Worm (Caenorhabditis elegans) whole organism, L4 larva: Measurements from ENCODE around the gene T16D1.1.

Experiments
- ZK546.5 ChIP-seq, 2 experiments: sonication (generic microtip); optimal IDR thresholded peaks; 2 replicates each; lab custom pipeline; 2017; ENCODE audit warnings: missing biosample characterization in 2 of 2, missing genetic modification characterization in 2 of 2
- ceh-44 ChIP-seq: fragments of 200-800 bp; sonication (Bioruptor generic); IDR thresholded peaks from 2 replicates; pipeline ENCODE4 v1.3.6; 2022; ENCODE audit warnings: missing genetic modification reagents, missing genetic modification characterization, missing compliant biosample characterization
- daf-12 ChIP-seq: fragments of 150-350 bp; optimal IDR thresholded peaks from 2 replicates; lab custom pipeline; 2014; ENCODE audit warnings: missing biosample characterization, missing genetic modification reagents, missing genetic modification characterization
- fos-1 ChIP-seq: fragments of 150-350 bp; optimal IDR thresholded peaks from 2 replicates; lab custom pipeline; 2014; ENCODE audit warnings: missing biosample characterization, missing genetic modification characterization
- lim-7 ChIP-seq: fragments of 200-800 bp; sonication (Bioruptor generic); IDR thresholded peaks from 2 replicates; pipeline ENCODE4 v1.3.6; 2022; ENCODE audit warnings: missing genetic modification characterization, missing compliant biosample characterization
- lin-13 ChIP-seq: fragments of 150-350 bp; optimal IDR thresholded peaks from 2 replicates; lab custom pipeline; 2014; ENCODE audit warnings: missing biosample characterization, missing genetic modification reagents, missing genetic modification characterization
- lin-39 ChIP-seq: fragments of 150-350 bp; optimal IDR thresholded peaks from 2 replicates; lab custom pipeline; 2014; ENCODE audit warnings: missing biosample characterization, missing genetic modification reagents, missing genetic modification characterization
- lir-3 ChIP-seq: sonication (generic microtip); optimal IDR thresholded peaks from 2 replicates; lab custom pipeline; 2016; ENCODE audit warnings: mild to moderate bottlenecking, missing genetic modification characterization, missing compliant biosample characterization
- mes-2 ChIP-seq: sonication (generic microtip); optimal IDR thresholded peaks from 2 replicates; lab custom pipeline; 2016; ENCODE audit warnings: missing genotype, mild to moderate bottlenecking, missing genetic modification characterization, missing compliant biosample characterization; ENCODE audit not compliant: poor library complexity, severe bottlenecking
- nhr-237 ChIP-seq: sonication (generic microtip); optimal IDR thresholded peaks from 2 replicates; lab custom pipeline; 2017; ENCODE audit warnings: missing biosample characterization, missing genetic modification characterization
- zag-1 ChIP-seq: fragments of 150-350 bp; optimal IDR thresholded peaks from 2 replicates; lab custom pipeline; 2014; ENCODE audit warnings: missing biosample characterization, missing genetic modification characterization

- TF ChIP-seq nhr-237 (tag; lab: Kevin White, UChicago) (no peak), daf-12 (tag; lab: Kevin White, UChicago) (no peak), lin-13 (GFP tag; lab: Kevin White, UChicago) (no peak), ceh-44 (GFP tag; lab: Robert Waterston, UW) (no peak), mes-2 (no peak), lim-7 (no peak), lin-39 (tag; lab: Kevin White, UChicago) (no peak), fos-1 (tag; lab: Kevin White, UChicago) (no peak), ZK546.5 (tag; optimal IDR thresholded peaks at IDR 0.05; lab: Kevin White, UChicago) (no peak), zag-1 (tag; lab: Kevin White, UChicago) (no peak), lir-3 (tag; lab: Kevin White, UChicago) (no peak)
Observed at ce11 chrII:5222830-5223229, 18.6 kb downstream of the T16D1.1 start.
